Fruit fly (Drosophila melanogaster): ENCODE results near the gene Lsd-2.

Lsd-2 gene

DNA sequence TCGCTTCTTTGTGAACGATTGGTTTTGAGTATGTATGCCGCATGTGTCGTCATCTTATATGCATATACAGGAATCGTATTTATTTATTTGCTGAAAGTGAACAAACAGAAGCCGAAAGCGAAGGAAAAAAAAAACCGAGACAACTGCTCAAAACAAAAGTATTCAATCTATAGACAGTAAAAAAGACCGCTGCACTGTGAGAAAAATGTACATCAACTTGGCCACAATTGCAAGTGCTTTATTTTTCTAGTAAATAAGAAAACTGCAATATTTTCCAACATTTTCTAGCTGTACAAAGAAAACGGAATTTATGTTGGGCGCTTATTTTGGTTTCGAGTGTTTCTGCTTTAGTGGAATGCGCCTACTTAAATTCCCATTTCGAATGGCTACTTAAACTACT lies 49.1 kb downstream of the Lsd-2 start (continued):
- no peak for TF ChIP-seq salm (tag; optimal IDR thresholded peaks at IDR 0.05)
- TF ChIP-seq CG16815 (GFP tag; optimal IDR thresholded peaks at IDR 0.05): no peak
- 0 out of 2 replicates have a peak, but pooled peaks have one; percentile 15 for TF ChIP-seq wor (GFP tag; IDR thresholded peaks at IDR 0.05)
- no peak for TF ChIP-seq CG9215 (GFP tag; IDR thresholded peaks at IDR 0.05)
- TF ChIP-seq abd-A (tag; optimal IDR thresholded peaks at IDR 0.05): no peak
- no peak for TF ChIP-seq prd (optimal IDR thresholded peaks at IDR 0.05)
- peak; percentile 49; the same call in 2 of the 3 replicates for TF ChIP-seq prd (GFP tag; IDR thresholded peaks at IDR 0.05)
- TF ChIP-seq CG6854 (GFP tag; optimal IDR thresholded peaks at IDR 0.05): no peak
- TF ChIP-seq org-1 (GFP tag; optimal IDR thresholded peaks at IDR 0.05): no peak
- no peak for TF ChIP-seq gcm (GFP tag; optimal IDR thresholded peaks at IDR 0.05)
- TF ChIP-seq CG31441 (GFP tag; IDR thresholded peaks at IDR 0.05): no peak
- TF ChIP-seq MESR4 (GFP tag; optimal IDR thresholded peaks at IDR 0.05): no peak
- TF ChIP-seq tgo (GFP tag; IDR thresholded peaks at IDR 0.05): 0 out of 3 replicates have a peak, but pooled peaks have one; percentile 15
- TF ChIP-seq Oaz (GFP tag; IDR thresholded peaks at IDR 0.05): no peak
- TF ChIP-seq gt (GFP tag; IDR thresholded peaks at IDR 0.05): no peak
- TF ChIP-seq CrebB (tag; optimal IDR thresholded peaks at IDR 0.05): no peak
- no peak for TF ChIP-seq sna (GFP tag; IDR thresholded peaks at IDR 0.05; ENCODE audit: partially characterized antibody)
- TF ChIP-seq CG5953 (GFP tag; IDR thresholded peaks at IDR 0.05): no peak
- TF ChIP-seq CG12155 (GFP tag; optimal IDR thresholded peaks at IDR 0.05): no peak
- TF ChIP-seq crp (GFP tag; optimal IDR thresholded peaks at IDR 0.05): no peak
- peak; percentile 23 for TF ChIP-seq disco-r (GFP tag; optimal IDR thresholded peaks at IDR 0.05)
- no peak for TF ChIP-seq kni (GFP tag; optimal IDR thresholded peaks at IDR 0.05)
- peak; percentile 19 for TF ChIP-seq dmrt11E (tag; optimal IDR thresholded peaks at IDR 0.05)
- no peak for TF ChIP-seq Dref (GFP tag; IDR thresholded peaks at IDR 0.05)
- TF ChIP-seq CG4404 (GFP tag; IDR thresholded peaks at IDR 0.05): no peak
- TF ChIP-seq CG17385 (GFP tag; optimal IDR thresholded peaks at IDR 0.05): no peak
- TF ChIP-seq CG2678 (tag; optimal IDR thresholded peaks at IDR 0.05): peak; percentile 17
- no peak for TF ChIP-seq Nf-YA (GFP tag; IDR thresholded peaks at IDR 0.05)
- TF ChIP-seq CG7839 (tag; optimal IDR thresholded peaks at IDR 0.05): peak; percentile 22
- TF ChIP-seq CG10209 (GFP tag; optimal IDR thresholded peaks at IDR 0.05): no peak
- 0 out of 2 replicates have a peak, but pooled peaks have one; percentile 46 for TF ChIP-seq Awh (GFP tag; IDR thresholded peaks at IDR 0.05)
- peak; percentile 46 for TF ChIP-seq zf30C (GFP tag; optimal IDR thresholded peaks at IDR 0.05)
- TF ChIP-seq fd3F (GFP tag; optimal IDR thresholded peaks at IDR 0.05): no peak
- no peak for TF ChIP-seq Antp (GFP tag; optimal IDR thresholded peaks at IDR 0.05)
- no peak for TF ChIP-seq tup (GFP tag; optimal IDR thresholded peaks at IDR 0.05)
- TF ChIP-seq croc (GFP tag; conservative IDR thresholded peaks at IDR 0.05): no peak
- TF ChIP-seq CG3726 (GFP tag; IDR thresholded peaks at IDR 0.05): no peak
- no peak for TF ChIP-seq CG6813 (GFP tag; optimal IDR thresholded peaks at IDR 0.05)
- no peak for TF ChIP-seq Spps (tag; optimal IDR thresholded peaks at IDR 0.05)
- TF ChIP-seq CG17328 (GFP tag; IDR thresholded peaks at IDR 0.05): peak; percentile 45; the same call in 1 of the 2 replicates
- TF ChIP-seq CG31365 (tag; optimal IDR thresholded peaks at IDR 0.05): no peak
- no peak for TF ChIP-seq hkb (optimal IDR thresholded peaks at IDR 0.05)
- TF ChIP-seq hkb (GFP tag; IDR thresholded peaks at IDR 0.05): no peak
- TF ChIP-seq Oli (tag; optimal IDR thresholded peaks at IDR 0.05): peak; percentile 39
- TF ChIP-seq grn (GFP tag; optimal IDR thresholded peaks at IDR 0.05): no peak
- no peak for TF ChIP-seq Atf-2 (GFP tag; optimal IDR thresholded peaks at IDR 0.05)
- TF ChIP-seq CG32772 (GFP tag; IDR thresholded peaks at IDR 0.05): no peak
- TF ChIP-seq zen2 (GFP tag; IDR thresholded peaks at IDR 0.05; ENCODE audit: partially characterized antibody): no peak
- TF ChIP-seq Lpt (GFP tag; optimal IDR thresholded peaks at IDR 0.05): no peak
- TF ChIP-seq seq (GFP tag; IDR thresholded peaks at IDR 0.05): no peak
- TF ChIP-seq Drgx (GFP tag; IDR thresholded peaks at IDR 0.05): no peak
- no peak for TF ChIP-seq CG2889 (GFP tag; IDR thresholded peaks at IDR 0.05)
